Fruit fly (Drosophila melanogaster) ovary, adult (tissue): ENCODE data around the gene Gdh.

ENCODE experiments used
- CG17801 ChIP-seq: fragments of 200-800 bp; optimal IDR thresholded peaks from 2 replicates; lab custom pipeline; 2019; ENCODE audit warnings: missing biosample characterization, mild to moderate bottlenecking, missing genetic modification characterization, moderate library complexity; ENCODE audit not compliant: partially characterized antibody

Gdh gene

dm6 chr3R:23947002-23947401, 4.1 kb upstream of the Gdh start:
- no peak for TF ChIP-seq CG17801 (GFP tag; lab: Kevin White, UChicago)

- no peak for TF ChIP-seq CG17801 (GFP tag; lab: Kevin White, UChicago)
Measured at dm6 chr3R:23943843-23944356, 999 bp upstream of the Gdh start.

dm6 chr3R:23942550-23942949, 351 bp downstream of the Gdh start:
- no peak for TF ChIP-seq CG17801 (GFP tag; lab: Kevin White, UChicago)

dm6 chr3R:23941643-23942424, 1.1 kb downstream of the Gdh start:
- TF ChIP-seq CG17801 (GFP tag; lab: Kevin White, UChicago), result no peak

- no peak for TF ChIP-seq CG17801 (GFP tag; lab: Kevin White, UChicago)
Measured at dm6 chr3R:23940840-23941364, 2.0 kb downstream of the Gdh start.

- no peak for TF ChIP-seq CG17801 (GFP tag; lab: Kevin White, UChicago)
Measured at dm6 chr3R:23939921-23940839, 2.7 kb downstream of the Gdh start.

- TF ChIP-seq CG17801 (GFP tag; lab: Kevin White, UChicago), result no peak
Measured at dm6 chr3R:23938564-23939122, 4.3 kb downstream of the Gdh start.

dm6 chr3R:23933684-23934575, 9.0 kb downstream of the Gdh start, which contains the start of gene CG5854:
Gene CG5854 (plus strand): TSS chr3R:23933912.
- peak; percentile 37 for TF ChIP-seq CG17801 (GFP tag; lab: Kevin White, UChicago)

dm6 chr3R:23933430-23933683, 9.5 kb downstream of the Gdh start, which contains the start of gene RpS19b:
Gene RpS19b (minus strand): TSS chr3R:23933530.
- TF ChIP-seq CG17801 (GFP tag; lab: Kevin White, UChicago), result no peak

dm6 chr3R:23931095-23931728, 11.7 kb downstream of the Gdh start, which contains the start of the genes Rpt2 and CG13599:
Gene Rpt2 (minus strand): TSS chr3R:23931558.
Gene CG13599 (plus strand): TSS chr3R:23931639.
- TF ChIP-seq CG17801 (GFP tag; lab: Kevin White, UChicago), result peak; percentile 63

- peak; percentile 33 for TF ChIP-seq CG17801 (GFP tag; lab: Kevin White, UChicago)
Measured at dm6 chr3R:23928950-23929602, 13.8 kb downstream of the Gdh start, which contains the start of the genes CG43998, CG43999 and CG31142. Gene CG43998 (minus strand): TSS chr3R:23929000. Gene CG43999 (minus strand): TSS chr3R:23929000. Gene CG31142 (plus strand): TSS chr3R:23929243.

dm6 chr3R:23927429-23927828, 15.5 kb downstream of the Gdh start, which contains the start of gene CG13601:
Gene CG13601 (minus strand): TSS chr3R:23927634.
- no peak for TF ChIP-seq CG17801 (GFP tag; lab: Kevin White, UChicago)
